Fruit fly (Drosophila melanogaster): Measurements from ENCODE around the gene CG34043.

The CG34043 gene

dm6 chr2L:10291276-10291675 is 10.6 kb upstream of the CG34043 start:
- TF ChIP-seq jim (GFP tag; optimal IDR thresholded peaks at IDR 0.05) (no peak), dsf (GFP tag; optimal IDR thresholded peaks at IDR 0.05; ENCODE audit: borderline replicate concordance) (no peak), brk (GFP tag; optimal IDR thresholded peaks at IDR 0.05) (no peak), br (GFP tag; optimal IDR thresholded peaks at IDR 0.05) (no peak), woc (GFP tag; optimal IDR thresholded peaks at IDR 0.05) (no peak), N (GFP tag; optimal IDR thresholded peaks at IDR 0.05) (no peak), sage (GFP tag; optimal IDR thresholded peaks at IDR 0.05) (no peak), Dfd (GFP tag; optimal IDR thresholded peaks at IDR 0.05) (no peak), psq (GFP tag; optimal IDR thresholded peaks at IDR 0.05) (no peak), lola (GFP tag; optimal IDR thresholded peaks at IDR 0.05) (no peak), Vsx2 (GFP tag; optimal IDR thresholded peaks at IDR 0.05; ENCODE audit: partially characterized antibody) (no peak), CrebA (GFP tag; optimal IDR thresholded peaks at IDR 0.05; ENCODE audit: borderline replicate concordance) (no peak), Hr83 (GFP tag; optimal IDR thresholded peaks at IDR 0.05; ENCODE audit: poor library complexity, severe bottlenecking) (no peak), HLH106 (tag; optimal IDR thresholded peaks at IDR 0.05) (no peak), dl (GFP tag; optimal IDR thresholded peaks at IDR 0.05; ENCODE audit: insufficient read depth in 1 of 2, partially characterized antibody in 2 of 2) (no peak), Jra (GFP tag; optimal IDR thresholded peaks at IDR 0.05) (no peak)

DNA sequence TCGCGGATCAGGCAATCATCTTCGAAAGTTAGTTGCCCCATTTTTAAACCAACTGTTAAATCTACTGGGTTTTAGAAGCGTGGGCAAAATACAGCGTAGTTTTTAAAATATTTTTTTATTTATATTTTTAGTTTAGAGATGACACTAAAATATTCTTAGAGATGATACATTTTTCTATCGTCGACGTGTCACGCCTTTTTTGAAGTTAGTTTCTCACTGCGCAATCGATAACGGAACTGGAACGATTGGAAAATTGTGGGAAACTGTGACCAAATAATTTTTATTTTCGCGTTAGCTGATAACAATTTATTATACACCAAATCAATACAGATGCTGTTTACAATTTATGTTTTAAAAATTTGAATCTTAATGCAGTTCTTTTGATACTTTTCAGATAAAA is 2.0 kb downstream of the CG34043 start, which contains the start of gene Utx:
TSS of gene Utx (minus strand) at position 154 of the 400 bp plus-strand sequence.
- no peak for TF ChIP-seq sage (GFP tag; optimal IDR thresholded peaks at IDR 0.05)
- TF ChIP-seq woc (GFP tag; optimal IDR thresholded peaks at IDR 0.05): peak; percentile 71
- TF ChIP-seq Hr83 (GFP tag; optimal IDR thresholded peaks at IDR 0.05; ENCODE audit: poor library complexity, severe bottlenecking): peak; percentile 23
- no peak for TF ChIP-seq Hnf4 (GFP tag; optimal IDR thresholded peaks at IDR 0.05)
- no peak for TF ChIP-seq Rel (GFP tag; optimal IDR thresholded peaks at IDR 0.05)
- no peak for TF ChIP-seq Rel (tag; optimal IDR thresholded peaks at IDR 0.05)

DNA sequence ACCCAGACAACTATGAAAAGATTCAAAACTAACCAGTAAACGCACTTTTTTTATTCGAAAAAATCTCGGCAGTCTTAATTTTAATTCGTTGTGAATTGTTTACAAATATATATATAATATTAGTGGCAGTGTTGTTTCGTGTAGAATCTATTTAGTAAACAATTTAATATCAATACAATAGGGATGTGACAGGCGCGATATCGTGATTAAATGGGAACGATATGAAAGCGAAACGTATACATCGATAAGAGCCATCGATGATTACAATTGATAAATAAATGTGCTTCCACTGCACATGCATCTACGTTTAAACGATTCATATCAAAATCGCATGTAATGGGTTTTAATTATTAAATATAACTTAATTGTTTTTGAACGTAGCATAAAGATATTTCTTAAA is 3.3 kb downstream of the CG34043 start:
- TF ChIP-seq lola (GFP tag; optimal IDR thresholded peaks at IDR 0.05) (no peak), woc (GFP tag; optimal IDR thresholded peaks at IDR 0.05) (peak; percentile 27), Hr83 (GFP tag; optimal IDR thresholded peaks at IDR 0.05; ENCODE audit: poor library complexity, severe bottlenecking) (peak; percentile 74), Myc (optimal IDR thresholded peaks at IDR 0.05) (no peak), brk (GFP tag; optimal IDR thresholded peaks at IDR 0.05) (peak; percentile 12)

DNA sequence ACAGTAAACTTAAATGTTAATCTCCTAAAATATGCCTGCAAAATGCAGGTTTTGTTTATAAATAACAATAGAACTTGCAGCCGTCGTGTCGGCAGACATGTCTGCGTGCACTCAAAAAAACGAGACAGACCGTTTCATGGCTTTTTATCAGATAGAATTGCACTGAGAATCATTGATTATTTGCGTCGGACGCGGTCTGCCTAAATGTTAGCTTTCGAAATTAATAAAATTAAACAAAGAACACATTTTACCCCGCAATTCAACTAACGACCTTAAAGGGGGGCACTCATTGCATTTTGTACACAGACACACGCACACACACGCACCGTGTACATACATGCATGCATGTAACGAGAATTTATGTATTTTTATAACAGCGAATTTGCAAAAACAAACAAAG is 3.8 kb downstream of the CG34043 start:
- TF ChIP-seq N (GFP tag; optimal IDR thresholded peaks at IDR 0.05) (peak; percentile 9), Vsx2 (GFP tag; optimal IDR thresholded peaks at IDR 0.05; ENCODE audit: partially characterized antibody) (no peak), foxo (GFP tag; optimal IDR thresholded peaks at IDR 0.05) (peak; percentile 14 to 54), Abd-B (GFP tag; optimal IDR thresholded peaks at IDR 0.05) (no peak), tai (GFP tag; optimal IDR thresholded peaks at IDR 0.05) (peak; percentile 52), dmrt93B (GFP tag; optimal IDR thresholded peaks at IDR 0.05) (no peak), Myc (optimal IDR thresholded peaks at IDR 0.05) (no peak), HLH106 (tag; optimal IDR thresholded peaks at IDR 0.05) (no peak), OdsH (GFP tag; optimal IDR thresholded peaks at IDR 0.05) (peak; percentile 60), lola (GFP tag; optimal IDR thresholded peaks at IDR 0.05) (no peak), brk (GFP tag; optimal IDR thresholded peaks at IDR 0.05) (no peak), psq (GFP tag; optimal IDR thresholded peaks at IDR 0.05) (peak; percentile 33), Jra (GFP tag; optimal IDR thresholded peaks at IDR 0.05) (peak; percentile 40), Hnf4 (GFP tag; optimal IDR thresholded peaks at IDR 0.05) (peak; percentile 58), ey (GFP tag; optimal IDR thresholded peaks at IDR 0.05) (peak; percentile 66)

DNA sequence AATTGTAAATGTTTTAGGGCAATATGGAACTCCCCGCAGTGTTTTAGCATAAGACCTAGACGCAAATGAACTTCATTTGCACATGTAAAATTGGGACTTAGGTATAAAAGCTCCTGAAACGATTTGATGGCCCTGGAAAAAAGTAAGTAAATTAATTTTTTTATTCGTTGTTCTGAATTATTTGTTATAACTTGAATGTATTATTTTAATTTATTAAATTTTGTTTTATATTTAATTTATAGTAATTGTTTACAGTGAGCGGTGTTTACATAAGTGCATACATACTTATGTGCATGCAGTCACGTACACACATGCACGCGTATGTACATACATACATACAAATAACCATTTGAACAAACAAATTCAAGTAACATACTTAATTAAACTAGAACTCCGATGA is 4.2 kb downstream of the CG34043 start:
- TF ChIP-seq psq (GFP tag; optimal IDR thresholded peaks at IDR 0.05) (peak; percentile 18), Hnf4 (GFP tag; optimal IDR thresholded peaks at IDR 0.05) (no peak), woc (GFP tag; optimal IDR thresholded peaks at IDR 0.05) (no peak)

DNA sequence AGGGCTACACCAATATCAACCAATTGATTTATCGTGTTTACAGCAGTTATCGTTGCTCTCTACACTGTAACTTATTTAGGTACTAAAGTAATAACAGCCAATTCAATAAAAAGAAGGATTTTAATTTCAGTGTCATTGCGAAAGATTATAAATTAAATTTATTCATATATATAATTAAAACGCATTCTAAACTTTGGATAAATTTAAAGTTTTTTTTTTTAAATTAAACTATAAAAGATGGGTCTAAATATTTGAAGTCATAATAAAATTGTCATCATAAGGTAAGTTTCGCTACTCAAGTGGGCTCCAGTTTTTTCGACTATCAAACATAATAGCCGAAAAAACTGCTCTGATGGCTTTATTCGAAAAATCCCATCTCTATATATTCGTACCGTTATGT is 8.4 kb downstream of the CG34043 start, which contains the start of gene trk:
TSS of gene trk (minus strand) at position 101 of the 400 bp plus-strand sequence.
- TF ChIP-seq N (GFP tag; optimal IDR thresholded peaks at IDR 0.05) (no peak), sage (GFP tag; optimal IDR thresholded peaks at IDR 0.05) (no peak), Dfd (GFP tag; optimal IDR thresholded peaks at IDR 0.05) (no peak), ey (GFP tag; optimal IDR thresholded peaks at IDR 0.05) (no peak), dmrt93B (GFP tag; optimal IDR thresholded peaks at IDR 0.05) (no peak), psq (GFP tag; optimal IDR thresholded peaks at IDR 0.05) (no peak), Abd-B (GFP tag; optimal IDR thresholded peaks at IDR 0.05) (no peak), Hnf4 (GFP tag; optimal IDR thresholded peaks at IDR 0.05) (no peak), CG32264 (GFP tag; optimal IDR thresholded peaks at IDR 0.05) (no peak), CrebA (GFP tag; optimal IDR thresholded peaks at IDR 0.05; ENCODE audit: borderline replicate concordance) (no peak), Hr78 (GFP tag; optimal IDR thresholded peaks at IDR 0.05) (no peak)
